Fruit fly (Drosophila melanogaster): ENCODE measurements around the gene PolD1.

Gene PolD1

dm6 chr3L:15982783-15983432 lies 4.7 kb downstream of the PolD1 start, which contains the start of the genes brm and Arl1 (continued):
- TF ChIP-seq CG14667 (GFP tag; IDR thresholded peaks at IDR 0.05) (peak; percentile 99), Neu2 (GFP tag; optimal IDR thresholded peaks at IDR 0.05; ENCODE audit: borderline replicate concordance) (no peak), CG12219 (GFP tag; optimal IDR thresholded peaks at IDR 0.05) (peak; percentile 90), CG4854 (GFP tag; optimal IDR thresholded peaks at IDR 0.05) (peak; percentile 90), pho (GFP tag; optimal IDR thresholded peaks at IDR 0.05) (peak; percentile 91), pan (optimal IDR thresholded peaks at IDR 0.05) (no peak), pan (GFP tag; optimal IDR thresholded peaks at IDR 0.05 in 1 of 2, IDR thresholded peaks at IDR 0.05 in 1 of 2) (peak in 1 of 2 experiments; percentile 99), CG2129 (GFP tag; IDR thresholded peaks at IDR 0.05; ENCODE audit: partially characterized antibody) (no peak), Myb (GFP tag; optimal IDR thresholded peaks at IDR 0.05) (peak; percentile 36), Dip3 (GFP tag; optimal IDR thresholded peaks at IDR 0.05) (peak; percentile 90), CG9727 (GFP tag; optimal IDR thresholded peaks at IDR 0.05) (peak; percentile 99), Sin3A (optimal IDR thresholded peaks at IDR 0.05) (peak; percentile 63), CG11085 (GFP tag; IDR thresholded peaks at IDR 0.05) (peak; percentile 99), CG4282 (GFP tag; optimal IDR thresholded peaks at IDR 0.05) (peak; percentile 51), CG10431 (GFP tag; optimal IDR thresholded peaks at IDR 0.05) (peak; percentile 92), Awh (GFP tag; IDR thresholded peaks at IDR 0.05) (peak; percentile 99), CG4820 (GFP tag; optimal IDR thresholded peaks at IDR 0.05) (peak; percentile 97), CG9876 (GFP tag; optimal IDR thresholded peaks at IDR 0.05) (peak; percentile 73), Nf-YA (GFP tag; IDR thresholded peaks at IDR 0.05) (peak; percentile 97), H2.0 (GFP tag; IDR thresholded peaks at IDR 0.05) (peak; percentile 99), CG34224 (GFP tag; IDR thresholded peaks at IDR 0.05; ENCODE audit: partially characterized antibody) (no peak), Optix (GFP tag; IDR thresholded peaks at IDR 0.05) (peak; percentile 98), gro (GFP tag; optimal IDR thresholded peaks at IDR 0.05) (peak; percentile 89), ems (GFP tag; optimal IDR thresholded peaks at IDR 0.05) (peak; percentile 94), Oaz (GFP tag; IDR thresholded peaks at IDR 0.05) (peak; percentile 99), ind (GFP tag; optimal IDR thresholded peaks at IDR 0.05) (peak; percentile 98), oc (tag; optimal IDR thresholded peaks at IDR 0.05) (peak; percentile 96), CG15601 (tag; optimal IDR thresholded peaks at IDR 0.05) (peak; percentile 97), CG8765 (GFP tag; IDR thresholded peaks at IDR 0.05) (peak; percentile 98), Adf1 (GFP tag; IDR thresholded peaks at IDR 0.05) (peak; percentile 91), CG10274 (GFP tag; optimal IDR thresholded peaks at IDR 0.05) (peak; percentile 91), Mrtf (GFP tag; IDR thresholded peaks at IDR 0.05) (peak; percentile 99), CG9797 (GFP tag; optimal IDR thresholded peaks at IDR 0.05) (peak; percentile 69), ash1 (GFP tag; optimal IDR thresholded peaks at IDR 0.05) (peak; percentile 93), Bteb2 (GFP tag; optimal IDR thresholded peaks at IDR 0.05) (peak; percentile 88), CG11504 (tag; optimal IDR thresholded peaks at IDR 0.05) (peak; percentile 97), CG32532 (GFP tag; IDR thresholded peaks at IDR 0.05) (peak; percentile 99), slou (GFP tag; optimal IDR thresholded peaks at IDR 0.05) (peak; percentile 95), tna (GFP tag; IDR thresholded peaks at IDR 0.05; ENCODE audit: partially characterized antibody) (no peak), Ets65A (GFP tag) (peak; percentile 99), CG17186 (GFP tag; optimal IDR thresholded peaks at IDR 0.05) (peak; percentile 88), Vsx1 (GFP tag; optimal IDR thresholded peaks at IDR 0.05) (no peak), HLH4C (GFP tag; IDR thresholded peaks at IDR 0.05; ENCODE audit: partially characterized antibody) (no peak), CG11398 (GFP tag; optimal IDR thresholded peaks at IDR 0.05) (peak; percentile 73), CG2889 (GFP tag; IDR thresholded peaks at IDR 0.05) (peak; percentile 98), gt (GFP tag; IDR thresholded peaks at IDR 0.05) (peak; percentile 98), Ssrp (tag; optimal IDR thresholded peaks at IDR 0.05) (peak; percentile 98), gcm (GFP tag; optimal IDR thresholded peaks at IDR 0.05) (peak; percentile 94), dm (GFP tag; optimal IDR thresholded peaks at IDR 0.05) (peak; percentile 78), CG12299 (tag; optimal IDR thresholded peaks at IDR 0.05) (peak; percentile 95), salm (tag; optimal IDR thresholded peaks at IDR 0.05) (peak; percentile 92)
